Worm (Caenorhabditis elegans): ENCODE results near the gene nmat-1.

Gene nmat-1

DNA sequence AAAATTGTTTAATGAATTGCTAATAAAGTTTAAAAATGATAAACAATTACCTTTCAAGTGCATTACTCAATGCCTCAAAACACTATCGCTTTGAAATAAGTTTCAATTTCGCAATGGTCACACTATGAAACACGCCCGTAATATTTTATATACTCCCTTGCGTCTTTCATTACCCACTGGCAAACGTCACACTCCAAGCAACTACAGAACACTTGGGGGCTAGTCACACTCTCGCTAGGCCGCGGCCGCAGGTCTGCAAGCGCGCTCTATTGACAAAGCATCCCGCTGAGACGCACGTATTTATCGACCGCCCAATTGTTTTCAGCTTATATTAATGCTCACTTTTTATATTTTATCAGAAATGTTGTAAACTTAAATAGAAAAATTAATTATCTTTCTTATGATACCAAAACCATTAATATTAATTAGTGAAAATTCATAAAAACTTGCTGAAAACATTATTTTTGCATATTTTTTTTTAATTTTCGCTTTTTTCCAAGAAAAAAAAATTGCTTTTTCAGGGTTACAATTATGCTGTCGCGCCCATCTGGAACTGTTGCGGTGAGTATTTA is at the start of gene nmat-1, which contains the start of gene ucr-2.1 (continued):
- peak; percentile 33 for TF ChIP-seq unc-42 (tag; optimal IDR thresholded peaks at IDR 0.05)
- peak; percentile 33 for TF ChIP-seq sdc-2 (tag; optimal IDR thresholded peaks at IDR 0.05)
- no peak for TF ChIP-seq K09A11.1 (tag; optimal IDR thresholded peaks at IDR 0.05; ENCODE audit: insufficient read depth)
- peak; percentile 45 for TF ChIP-seq unc-55 (GFP tag; optimal IDR thresholded peaks at IDR 0.05)
- TF ChIP-seq C38D4.7 (GFP tag; optimal IDR thresholded peaks at IDR 0.05) = no peak
- TF ChIP-seq odd-2 (tag; optimal IDR thresholded peaks at IDR 0.05) = no peak
- TF ChIP-seq pax-1 (tag; optimal IDR thresholded peaks at IDR 0.05) = no peak
- no peak for TF ChIP-seq pag-3 (tag; optimal IDR thresholded peaks at IDR 0.05; ENCODE audit: borderline replicate concordance)
- no peak for TF ChIP-seq gmeb-2 (tag; optimal IDR thresholded peaks at IDR 0.05)
- TF ChIP-seq K02D7.2 (tag; optimal IDR thresholded peaks at IDR 0.05) = no peak
- no peak for TF ChIP-seq dmd-4 (tag; optimal IDR thresholded peaks at IDR 0.05; ENCODE audit: borderline replicate concordance)
- no peak for TF ChIP-seq mec-3 (tag; optimal IDR thresholded peaks at IDR 0.05; ENCODE audit: borderline replicate concordance)
- TF ChIP-seq sox-4 (tag; optimal IDR thresholded peaks at IDR 0.05) = no peak
- peak; percentile 37 for TF ChIP-seq nfya-1 (tag; optimal IDR thresholded peaks at IDR 0.05)
- TF ChIP-seq elt-4 (tag; optimal IDR thresholded peaks at IDR 0.05) = no peak

DNA sequence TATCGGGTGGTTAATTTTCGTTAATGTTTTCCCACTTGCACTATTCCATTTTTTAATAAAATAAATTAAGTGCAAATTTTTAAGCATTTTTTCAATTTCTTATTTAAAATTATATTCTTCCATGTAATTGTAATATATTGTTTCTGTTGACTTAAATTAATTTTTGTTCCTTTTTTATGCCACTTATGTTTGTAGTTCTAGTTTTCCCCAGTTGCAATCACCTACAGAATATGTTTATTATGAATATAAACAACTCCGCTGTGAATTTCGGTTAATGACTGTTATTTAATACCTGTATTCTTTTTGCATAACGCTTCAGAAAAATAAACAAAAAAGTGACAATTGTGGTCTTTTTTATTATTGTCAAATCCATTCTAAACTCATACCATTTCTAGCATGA is 47.1 kb upstream of the nmat-1 start, which contains the start of gene lgc-23:
Gene lgc-23 (plus strand): TSS at position 301 of the 400 bp plus-strand sequence.
- TF ChIP-seq hlh-6 (tag; optimal IDR thresholded peaks at IDR 0.05) (no peak), ceh-19 (GFP tag; optimal IDR thresholded peaks at IDR 0.05) (no peak), che-1 (tag; optimal IDR thresholded peaks at IDR 0.05) (no peak), ceh-9 (tag; optimal IDR thresholded peaks at IDR 0.05) (no peak), ama-1 (optimal IDR thresholded peaks at IDR 0.05) (no peak)

DNA sequence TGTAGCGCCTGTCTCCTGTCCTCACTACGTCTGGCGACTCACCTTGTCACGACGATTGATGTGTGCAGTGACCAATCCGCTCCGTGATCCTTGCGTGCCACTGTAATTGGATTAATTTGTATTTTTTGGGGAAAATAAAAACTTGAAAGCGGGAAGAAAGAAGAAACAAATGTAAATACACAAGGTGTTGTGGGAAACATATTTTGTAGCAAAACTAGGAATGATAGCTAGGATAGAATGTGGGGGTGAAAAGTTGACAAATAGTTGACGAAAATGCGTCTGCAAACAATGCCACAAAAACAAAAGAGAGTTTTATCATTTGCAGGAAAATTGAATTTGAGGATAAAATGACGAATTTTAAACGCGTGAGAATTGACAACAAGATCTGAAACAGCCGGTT is 39.1 kb upstream of the nmat-1 start, which contains the start of gene B0198.3:
Gene B0198.3 (minus strand): TSS at position 101 of the 400 bp plus-strand sequence.
- TF ChIP-seq tbx-2 (tag; optimal IDR thresholded peaks at IDR 0.05) (no peak), lim-6 (tag; optimal IDR thresholded peaks at IDR 0.05) (no peak), ceh-34 (tag; optimal IDR thresholded peaks at IDR 0.05) (no peak), tbx-7 (tag; optimal IDR thresholded peaks at IDR 0.05) (no peak), ceh-22 (tag; optimal IDR thresholded peaks at IDR 0.05) (no peak), unc-86 (tag; optimal IDR thresholded peaks at IDR 0.05) (no peak), ahr-1 (tag; optimal IDR thresholded peaks at IDR 0.05) (no peak), ceh-48 (tag; optimal IDR thresholded peaks at IDR 0.05) (no peak), ceh-45 (GFP tag; IDR thresholded peaks at IDR 0.05) (no peak), dmd-4 (tag; optimal IDR thresholded peaks at IDR 0.05; ENCODE audit: borderline replicate concordance) (no peak), che-1 (tag; optimal IDR thresholded peaks at IDR 0.05) (no peak), elt-2 (tag; optimal IDR thresholded peaks at IDR 0.05) (no peak), C08G9.2 (tag; optimal IDR thresholded peaks at IDR 0.05) (no peak), nfya-1 (tag; optimal IDR thresholded peaks at IDR 0.05) (no peak), zip-5 (tag; optimal IDR thresholded peaks at IDR 0.05) (no peak)

DNA sequence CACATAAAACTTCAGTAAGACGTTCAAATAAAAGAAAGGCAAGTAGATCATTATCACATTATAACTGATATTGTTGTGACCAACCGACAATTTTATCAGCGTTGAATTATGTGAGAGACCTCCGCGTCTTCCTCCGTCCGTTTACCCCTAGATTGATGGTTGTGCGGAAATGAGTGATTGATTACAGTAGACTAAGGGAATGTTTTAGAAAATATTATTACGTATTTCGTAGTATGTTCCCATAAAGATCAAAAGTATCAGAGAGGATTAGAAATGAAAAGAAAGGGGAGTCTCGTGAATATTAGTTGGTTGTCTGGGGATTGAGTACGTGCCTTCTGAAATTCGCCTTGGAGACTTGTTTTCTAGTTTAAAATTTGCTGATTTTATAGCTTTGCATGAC is 20.9 kb upstream of the nmat-1 start:
- TF ChIP-seq sox-2 (GFP tag; IDR thresholded peaks at IDR 0.05) (no peak), unc-55 (GFP tag; optimal IDR thresholded peaks at IDR 0.05) (peak; percentile 4)

DNA sequence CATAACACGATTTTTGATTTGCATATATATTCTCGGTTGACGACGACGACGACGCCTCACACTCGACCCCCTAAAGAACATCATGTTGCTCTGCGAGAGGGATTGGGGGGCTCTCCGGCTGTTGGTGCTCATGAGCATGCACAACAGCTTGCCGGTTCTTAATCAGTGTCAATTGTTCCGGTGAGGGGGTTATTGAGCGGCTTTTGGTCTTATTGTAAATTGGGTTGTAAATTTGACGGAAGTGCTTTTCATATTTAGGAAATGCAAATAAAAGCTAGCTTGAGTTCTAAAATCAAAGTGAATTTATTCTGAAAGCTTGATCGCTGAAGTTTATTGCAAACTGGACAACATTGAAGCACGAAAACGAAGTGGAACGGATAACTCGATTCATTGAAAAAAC is 20.1 kb upstream of the nmat-1 start:
- TF ChIP-seq nfya-1 (tag; optimal IDR thresholded peaks at IDR 0.05) (no peak), sox-4 (tag; optimal IDR thresholded peaks at IDR 0.05) (no peak), mec-3 (tag; optimal IDR thresholded peaks at IDR 0.05; ENCODE audit: borderline replicate concordance) (no peak), unc-42 (tag; optimal IDR thresholded peaks at IDR 0.05) (peak; percentile 67), ceh-14 (tag; optimal IDR thresholded peaks at IDR 0.05) (no peak)
